Fruit fly (Drosophila melanogaster) whole organism, prepupa: ENCODE measurements around the gene CG46440.

ENCODE experiments used
- CG31627 ChIP-seq: fragments of 200-800 bp; sonication (Bioruptor generic); optimal IDR thresholded peaks from 3 replicates; lab custom pipeline; 2016; ENCODE audit warnings: missing biosample characterization, missing genetic modification characterization
- CG34406 ChIP-seq: fragments of 200-800 bp; sonication (Bioruptor generic); optimal IDR thresholded peaks from 3 replicates; lab custom pipeline; 2016; ENCODE audit warnings: missing biosample characterization, missing genetic modification characterization
- CG3919 ChIP-seq: fragments of 200-800 bp; sonication (Bioruptor generic); optimal IDR thresholded peaks from 3 replicates; lab custom pipeline; 2016; ENCODE audit warnings: missing biosample characterization, missing genetic modification characterization
- CG6854 ChIP-seq: fragments of 200-800 bp; sonication (Bioruptor generic); optimal IDR thresholded peaks from 2 replicates; lab custom pipeline; 2017; ENCODE audit warnings: missing biosample characterization, mild to moderate bottlenecking, missing genetic modification characterization
- Ets96B ChIP-seq: fragments of 200-800 bp; optimal IDR thresholded peaks from 2 replicates; lab custom pipeline; 2019; ENCODE audit warnings: missing biosample characterization, mild to moderate bottlenecking, missing genetic modification characterization, moderate library complexity
- Hr38 ChIP-seq: sonication (Bioruptor generic); optimal IDR thresholded peaks from 2 replicates; lab custom pipeline; 2016; ENCODE audit warnings: missing biosample characterization, missing genetic modification characterization
- Sox102F ChIP-seq: fragments of 200-800 bp; sonication (Bioruptor generic); optimal IDR thresholded peaks from 2 replicates; lab custom pipeline; 2016; ENCODE audit warnings: missing biosample characterization, mild to moderate bottlenecking, missing genetic modification characterization
- Sox15 ChIP-seq: fragments of 200-800 bp; sonication (Bioruptor generic); optimal IDR thresholded peaks from 3 replicates; lab custom pipeline; 2016; ENCODE audit warnings: missing biosample characterization, missing genetic modification characterization
- fd85E ChIP-seq: fragments of 200-800 bp; sonication (Bioruptor generic); optimal IDR thresholded peaks from 3 replicates; lab custom pipeline; 2016; ENCODE audit warnings: missing biosample characterization, missing genetic modification characterization
- fkh ChIP-seq: fragments of 200-800 bp; sonication (Bioruptor generic); optimal IDR thresholded peaks from 3 replicates; lab custom pipeline; 2017; ENCODE audit warnings: missing biosample characterization, mild to moderate bottlenecking, missing genetic modification characterization, moderate library complexity
- salr ChIP-seq, 2 experiments: fragments of 200-800 bp; sonication (Bioruptor generic); optimal IDR thresholded peaks; 3 replicates each; lab custom pipeline; 2016 to 2018; ENCODE audit warnings: missing biosample characterization in 2 of 2, missing genetic modification characterization in 2 of 2, mild to moderate bottlenecking in 1 of 2
- spab ChIP-seq: fragments of 200-800 bp; sonication (Bioruptor generic); optimal IDR thresholded peaks from 2 replicates; lab custom pipeline; 2017; ENCODE audit warnings: missing biosample characterization, mild to moderate bottlenecking, missing genetic modification characterization, missing genetic modification reagents

dm6 chrX:15857601-15858284, at the start of gene CG46440, which contains the start of gene Myb:
- no peak for TF ChIP-seq fkh (GFP tag; lab: Kevin White, UChicago)
- TF ChIP-seq CG34406: no peak
- TF ChIP-seq Hr38 (GFP tag; lab: Kevin White, UChicago): no peak
- TF ChIP-seq salr (GFP tag; optimal IDR thresholded peaks at IDR 0.05; lab: Kevin White, UChicago): no peak
- no peak for TF ChIP-seq fd85E (GFP tag; lab: Kevin White, UChicago)
- no peak for TF ChIP-seq Sox15 (GFP tag; lab: Kevin White, UChicago)
- TF ChIP-seq Sox102F: no peak
- TF ChIP-seq spab (GFP tag; lab: Kevin White, UChicago): no peak
- TF ChIP-seq CG31627 (GFP tag; lab: Kevin White, UChicago): no peak
- TF ChIP-seq Ets96B (tag; lab: Kevin White, UChicago): no peak
- no peak for TF ChIP-seq CG6854 (GFP tag; lab: Kevin White, UChicago)
- TF ChIP-seq CG3919: no peak
